Worm (Caenorhabditis elegans): Measurements from ENCODE around the gene ufd-3.

DNA sequence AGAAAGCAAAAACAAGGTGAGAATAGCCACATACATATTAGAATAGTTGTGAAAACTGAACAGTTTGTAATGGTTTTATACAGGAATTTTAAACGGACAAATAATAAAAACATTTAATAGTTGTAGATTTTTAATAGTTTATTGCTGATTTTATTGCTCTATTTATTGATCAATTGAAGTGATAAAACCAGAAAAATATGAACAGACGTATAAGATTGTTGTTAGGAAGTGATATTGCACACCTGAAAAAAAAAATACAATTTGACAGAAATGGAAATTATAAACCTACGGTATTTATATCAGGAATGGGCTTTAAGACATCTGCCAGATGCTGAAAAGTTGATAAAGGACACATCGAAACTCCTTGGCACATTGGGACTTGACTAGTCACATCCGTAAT lies 22.6 kb upstream of the ufd-3 start, which contains the start of gene C05C10.8:
- TF ChIP-seq sptf-1 (tag; optimal IDR thresholded peaks at IDR 0.05) (no peak), ceh-43 (GFP tag; optimal IDR thresholded peaks at IDR 0.05) (no peak), nhr-237 (tag; optimal IDR thresholded peaks at IDR 0.05) (no peak), bed-3 (GFP tag; optimal IDR thresholded peaks at IDR 0.05) (no peak)

Measured in whole organism, mixed stage, embryonic.